Worm (Caenorhabditis elegans) whole organism, midembryonic: Measurements from ENCODE around the gene twk-48.

ENCODE experiments used
- klf-2 ChIP-seq: fragments of 200-800 bp; sonication (Bioruptor generic); conservative IDR thresholded peaks from 2 replicates; pipeline ENCODE4 v1.3.6; 2022; ENCODE audit warnings: missing genetic modification reagents, missing genetic modification characterization, missing compliant biosample characterization
- ref-1 ChIP-seq: fragments of 200-800 bp; sonication (Bioruptor generic); conservative IDR thresholded peaks from 2 replicates; pipeline ENCODE4 v1.3.6; 2022; ENCODE audit warnings: missing genetic modification reagents, missing genetic modification characterization, missing compliant biosample characterization
- ztf-29 ChIP-seq: fragments of 200-800 bp; sonication (Bioruptor generic); IDR thresholded peaks from 2 replicates; pipeline ENCODE4 v1.3.6; 2022; ENCODE audit warnings: missing genetic modification reagents, missing genetic modification characterization, missing compliant biosample characterization

DNA sequence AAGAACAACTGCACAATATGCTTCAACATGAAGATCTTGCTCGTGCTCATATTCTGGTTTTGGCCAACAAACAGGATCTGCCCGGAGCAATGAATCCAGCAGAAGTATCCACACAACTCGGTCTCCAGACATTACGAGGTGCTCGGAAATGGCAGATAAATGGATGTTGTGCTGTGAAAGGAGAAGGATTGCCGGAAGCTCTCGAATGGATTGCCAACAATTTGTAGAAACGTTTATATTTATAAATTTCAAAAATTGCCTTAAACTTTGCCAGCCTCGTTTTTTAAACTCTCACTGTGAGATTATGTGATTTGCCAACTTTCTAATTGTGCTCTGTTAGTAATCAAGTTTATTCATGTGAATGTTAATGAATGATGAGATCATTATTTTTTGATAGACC lies 36.8 kb upstream of the twk-48 start:
- no peak for TF ChIP-seq klf-2 (GFP tag; lab: Robert Waterston, UW)
- no peak for TF ChIP-seq ztf-29 (GFP tag; lab: Robert Waterston, UW)
- no peak for TF ChIP-seq ref-1 (GFP tag; lab: Robert Waterston, UW)
